Worm (Caenorhabditis elegans): ENCODE results near the gene gtbp-1.

DNA sequence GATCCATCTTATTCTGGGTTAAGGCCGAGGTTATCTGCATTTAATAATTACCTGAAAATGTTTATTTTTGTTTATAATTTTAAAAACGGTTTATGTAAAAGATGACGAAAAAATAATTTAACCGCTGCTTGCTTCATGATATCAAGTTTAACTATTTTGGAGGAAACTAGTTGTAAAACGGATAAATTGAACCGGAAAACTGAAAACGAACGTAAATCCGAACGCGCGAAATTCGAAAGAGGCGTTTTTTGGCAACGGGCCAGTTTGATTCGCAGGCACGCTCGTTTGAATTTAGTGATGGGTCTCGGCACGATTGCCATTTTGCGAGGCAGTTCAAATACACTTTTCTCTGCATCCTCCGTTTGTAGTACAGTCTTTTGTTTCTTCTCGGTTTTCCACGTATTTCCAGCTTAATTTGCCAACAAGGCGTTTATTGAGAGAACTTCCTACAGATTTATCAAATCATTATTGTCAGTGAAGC is at the start of gene gtbp-1, which contains the start of gene K08F4.3:
- TF ChIP-seq skn-1 (tag; optimal IDR thresholded peaks at IDR 0.05) (no peak), ces-1 (GFP tag; optimal IDR thresholded peaks at IDR 0.05) (no peak), ZK546.5 (tag; optimal IDR thresholded peaks at IDR 0.05) (peak in 1 of 2 experiments; percentile 85), fkh-10 (GFP tag; optimal IDR thresholded peaks at IDR 0.05) (no peak), lsy-2 (tag; optimal IDR thresholded peaks at IDR 0.05) (no peak), nhr-6 (tag; optimal IDR thresholded peaks at IDR 0.05) (peak; percentile 69), T26A8.4 (GFP tag; IDR thresholded peaks at IDR 0.05) (no peak), pha-4 (GFP tag; IDR thresholded peaks at IDR 0.05) (no peak), pha-4 (tag; optimal IDR thresholded peaks at IDR 0.05) (peak; percentile 59), fos-1 (tag; optimal IDR thresholded peaks at IDR 0.05) (no peak), ztf-11 (tag; optimal IDR thresholded peaks at IDR 0.05) (no peak), ZK337.2 (GFP tag; IDR thresholded peaks at IDR 0.05) (no peak), ceh-82 (tag; optimal IDR thresholded peaks at IDR 0.05) (no peak), nhr-237 (tag; optimal IDR thresholded peaks at IDR 0.05) (no peak)
